Fruit fly (Drosophila melanogaster): ENCODE measurements around the gene eIF2A.

eIF2A gene

DNA sequence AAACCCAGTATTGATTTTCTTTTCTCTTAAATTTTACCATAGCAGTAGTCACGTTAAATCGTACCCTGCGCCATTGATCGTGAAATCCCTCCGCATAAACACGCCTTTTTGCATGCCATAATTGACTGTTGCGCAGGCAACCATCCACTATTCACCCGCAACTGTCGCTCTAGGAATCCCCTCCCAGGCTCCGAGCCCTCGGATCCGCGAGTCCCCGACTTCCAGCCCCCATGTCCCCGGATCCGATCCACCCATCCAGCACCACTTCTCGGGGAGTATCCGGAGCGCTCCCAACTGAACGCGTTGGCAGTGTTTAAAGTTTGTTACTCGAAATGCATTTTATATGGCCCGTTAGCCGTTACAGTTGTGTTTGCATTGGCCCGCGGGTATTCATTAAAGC, 23.8 kb downstream of the eIF2A start:
- TF ChIP-seq CG15336 (GFP tag; IDR thresholded peaks at IDR 0.05) (no peak), Hr38 (GFP tag; optimal IDR thresholded peaks at IDR 0.05) (no peak), Blimp-1 (GFP tag; optimal IDR thresholded peaks at IDR 0.05) (no peak), Sox102F (GFP tag; optimal IDR thresholded peaks at IDR 0.05) (no peak), CG8632 (GFP tag; optimal IDR thresholded peaks at IDR 0.05) (no peak), Ets21C (GFP tag; optimal IDR thresholded peaks at IDR 0.05) (no peak), CG34406 (GFP tag; optimal IDR thresholded peaks at IDR 0.05) (no peak), spab (GFP tag; optimal IDR thresholded peaks at IDR 0.05) (no peak), Ets96B (tag; optimal IDR thresholded peaks at IDR 0.05) (no peak), ss (GFP tag; optimal IDR thresholded peaks at IDR 0.05) (no peak), Eip78C (GFP tag) (no peak), achi (GFP tag; optimal IDR thresholded peaks at IDR 0.05) (no peak), CG6163 (GFP tag; IDR thresholded peaks at IDR 0.05) (no peak)

dm6 chr3L:21859299-21860052, 34.9 kb downstream of the eIF2A start:
- peak; percentile 20 for TF ChIP-seq acj6 (GFP tag; optimal IDR thresholded peaks at IDR 0.05)
- TF ChIP-seq CG8119 (GFP tag; IDR thresholded peaks at IDR 0.05) = peak; percentile 23; the same call in 1 of the 3 replicates
- TF ChIP-seq dsx (GFP tag; optimal IDR thresholded peaks at IDR 0.05; ENCODE audit: poor library complexity, severe bottlenecking) = peak; percentile 15
- TF ChIP-seq CG9139 (GFP tag; optimal IDR thresholded peaks at IDR 0.05) = no peak
- peak; percentile 17 for TF ChIP-seq achi (GFP tag; optimal IDR thresholded peaks at IDR 0.05)
- peak in 1 of 2 experiments; percentile 4 for TF ChIP-seq ss (GFP tag; optimal IDR thresholded peaks at IDR 0.05)
- TF ChIP-seq CG10631 (GFP tag; optimal IDR thresholded peaks at IDR 0.05) = peak; percentile 36
- TF ChIP-seq fd59A (GFP tag; optimal IDR thresholded peaks at IDR 0.05) = no peak
- TF ChIP-seq CG8632 (GFP tag; optimal IDR thresholded peaks at IDR 0.05) = peak; percentile 23
- no peak for TF ChIP-seq Sox15 (GFP tag; optimal IDR thresholded peaks at IDR 0.05)
- peak; percentile 11 for TF ChIP-seq CG6808 (GFP tag; optimal IDR thresholded peaks at IDR 0.05)
- peak; percentile 50 for TF ChIP-seq Eip78C (GFP tag)
- TF ChIP-seq Ets96B (tag; optimal IDR thresholded peaks at IDR 0.05) = peak; percentile 23
- TF ChIP-seq CG34406 (GFP tag; optimal IDR thresholded peaks at IDR 0.05) = peak; percentile 12
- peak; percentile 23 for TF ChIP-seq CG3032 (tag; optimal IDR thresholded peaks at IDR 0.05)
- peak; percentile 48 for TF ChIP-seq CG32006 (GFP tag; optimal IDR thresholded peaks at IDR 0.05)

DNA sequence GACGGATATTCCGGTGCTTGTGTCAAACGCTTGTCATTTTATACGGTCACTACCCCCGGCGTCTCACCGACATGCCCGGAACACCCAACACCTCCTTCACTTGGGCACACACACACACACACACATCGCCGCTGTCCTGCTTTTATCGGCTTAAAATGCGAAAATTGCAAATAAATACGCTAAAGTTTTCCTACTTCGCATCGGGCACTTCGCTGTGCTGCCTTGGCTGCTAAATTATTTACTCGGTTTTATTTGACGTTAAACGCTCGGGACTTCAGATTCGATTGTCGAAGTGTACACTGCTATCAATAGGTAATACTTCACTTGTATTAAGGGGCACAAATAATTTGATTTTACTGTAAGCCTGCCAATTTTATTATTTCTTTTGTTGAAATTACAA, 47.3 kb downstream of the eIF2A start:
- TF ChIP-seq CG8319 (GFP tag; optimal IDR thresholded peaks at IDR 0.05) = no peak
- no peak for TF ChIP-seq Eip78C (GFP tag)
- no peak for TF ChIP-seq dsx (GFP tag; optimal IDR thresholded peaks at IDR 0.05; ENCODE audit: poor library complexity, severe bottlenecking)
- TF ChIP-seq Hr38 (GFP tag; optimal IDR thresholded peaks at IDR 0.05) = no peak
- no peak for TF ChIP-seq CG31627 (GFP tag; optimal IDR thresholded peaks at IDR 0.05)
- TF ChIP-seq topi (GFP tag; optimal IDR thresholded peaks at IDR 0.05) = no peak
- TF ChIP-seq svp (GFP tag) = no peak
- no peak for TF ChIP-seq CG11294 (GFP tag; IDR thresholded peaks at IDR 0.05)
- no peak for TF ChIP-seq fkh (GFP tag; optimal IDR thresholded peaks at IDR 0.05)
- TF ChIP-seq CG7368 (GFP tag; optimal IDR thresholded peaks at IDR 0.05) = no peak

Data from whole organism, prepupa.